Worm (Caenorhabditis elegans): ENCODE results near the gene nhr-84.

- TF ChIP-seq unc-98 (GFP tag; IDR thresholded peaks at IDR 0.05), result no peak
- no peak for TF ChIP-seq snpc-4 (tag; optimal IDR thresholded peaks at IDR 0.05)
- no peak for TF ChIP-seq nhr-11 (tag; optimal IDR thresholded peaks at IDR 0.05)
- TF ChIP-seq nhr-77 (tag; optimal IDR thresholded peaks at IDR 0.05), result no peak
- no peak for TF ChIP-seq unc-86 (tag; optimal IDR thresholded peaks at IDR 0.05)
- no peak for TF ChIP-seq nhr-237 (tag; optimal IDR thresholded peaks at IDR 0.05)
- TF ChIP-seq unc-130 (tag; optimal IDR thresholded peaks at IDR 0.05), result no peak
- TF ChIP-seq lin-15B (tag; optimal IDR thresholded peaks at IDR 0.05), result no peak
- no peak for TF ChIP-seq ama-1 (optimal IDR thresholded peaks at IDR 0.05)
- no peak for TF ChIP-seq nhr-28 (tag; optimal IDR thresholded peaks at IDR 0.05)
- no peak for TF ChIP-seq blmp-1 (tag; optimal IDR thresholded peaks at IDR 0.05)
- no peak for TF ChIP-seq ztf-11 (tag; optimal IDR thresholded peaks at IDR 0.05)
- TF ChIP-seq unc-62 (GFP tag; optimal IDR thresholded peaks at IDR 0.05), result no peak
- no peak for TF ChIP-seq nhr-90 (tag; optimal IDR thresholded peaks at IDR 0.05; ENCODE audit: poor library complexity)
Measured at ce11 chrV:15897696-15898095, 18.3 kb upstream of the nhr-84 start, which contains the start of gene str-60.

All from whole organism, L1 larva.